Fruit fly (Drosophila melanogaster): Measurements from ENCODE around the gene CG13738.

CG13738 gene

DNA sequence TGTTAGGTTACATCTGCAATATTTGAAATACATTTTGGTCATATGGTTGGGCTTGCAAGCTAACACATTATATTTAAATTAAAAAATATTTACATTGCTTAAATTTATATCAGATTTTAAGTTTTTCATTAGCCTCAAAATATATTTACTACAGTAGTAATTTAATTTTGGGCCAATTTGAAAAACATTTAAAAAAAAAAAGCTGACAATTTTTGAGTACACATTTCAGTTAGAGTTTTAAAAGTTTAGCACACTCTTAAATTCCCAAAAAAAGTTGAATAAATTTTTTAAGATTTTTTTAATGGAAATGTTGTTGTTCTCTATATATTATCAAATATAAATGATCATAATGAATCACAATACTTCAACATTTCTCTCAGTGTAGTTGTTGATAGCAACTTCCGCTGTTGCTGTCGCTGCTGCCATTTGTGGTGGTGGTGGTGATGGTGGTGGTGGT is 16.0 kb downstream of the CG13738 start (continued):
- peak; percentile 79 for TF ChIP-seq CG8924 (tag; optimal IDR thresholded peaks at IDR 0.05)
- TF ChIP-seq seq (GFP tag; IDR thresholded peaks at IDR 0.05): peak; percentile 41; the same call in 1 of the 2 replicates
- peak; percentile 41 for TF ChIP-seq CG18476 (GFP tag; optimal IDR thresholded peaks at IDR 0.05)
- no peak; the same call in none of the 2 replicates for TF ChIP-seq onecut (GFP tag; IDR thresholded peaks at IDR 0.05)
- peak; percentile 3 for TF ChIP-seq trh (GFP tag; optimal IDR thresholded peaks at IDR 0.05)
- TF ChIP-seq pfk (GFP tag; optimal IDR thresholded peaks at IDR 0.05): no peak
- peak; percentile 62 for TF ChIP-seq Chrac-16 (GFP tag; optimal IDR thresholded peaks at IDR 0.05)
- TF ChIP-seq lov (optimal IDR thresholded peaks at IDR 0.05): no peak
- TF ChIP-seq lov (GFP tag; IDR thresholded peaks at IDR 0.05): no peak
- no peak for TF ChIP-seq her (GFP tag; optimal IDR thresholded peaks at IDR 0.05)
- no peak for TF ChIP-seq CG12744 (GFP tag; optimal IDR thresholded peaks at IDR 0.05)
- peak; percentile 68 for TF ChIP-seq CG15269 (tag; optimal IDR thresholded peaks at IDR 0.05)
- no peak for TF ChIP-seq CG17186 (GFP tag; optimal IDR thresholded peaks at IDR 0.05)
- TF ChIP-seq CG10274 (GFP tag; optimal IDR thresholded peaks at IDR 0.05): peak; percentile 1
- TF ChIP-seq sens-2 (GFP tag; IDR thresholded peaks at IDR 0.05): no peak
- no peak for TF ChIP-seq Nf-YC (tag; optimal IDR thresholded peaks at IDR 0.05)
- TF ChIP-seq CG32772 (GFP tag; IDR thresholded peaks at IDR 0.05): 0 out of 2 replicates have a peak, but pooled peaks have one; percentile 35
- no peak for TF ChIP-seq CG14860 (GFP tag; IDR thresholded peaks at IDR 0.05; ENCODE audit: partially characterized antibody)
- TF ChIP-seq otp (GFP tag; IDR thresholded peaks at IDR 0.05): no peak
- no peak for TF ChIP-seq Lim3 (GFP tag; IDR thresholded peaks at IDR 0.05)
- TF ChIP-seq ken (GFP tag; IDR thresholded peaks at IDR 0.05): no peak
- peak; percentile 24; the same call in 1 of the 2 replicates for TF ChIP-seq CG8765 (GFP tag; IDR thresholded peaks at IDR 0.05)
- peak; percentile 38; the same call in 1 of the 3 replicates for TF ChIP-seq Aef1 (GFP tag; IDR thresholded peaks at IDR 0.05)
- TF ChIP-seq grn (GFP tag; optimal IDR thresholded peaks at IDR 0.05): no peak
- TF ChIP-seq CG1024 (GFP tag; IDR thresholded peaks at IDR 0.05): no peak
- no peak for TF ChIP-seq sim (GFP tag; IDR thresholded peaks at IDR 0.05)
- TF ChIP-seq CG6272 (GFP tag; IDR thresholded peaks at IDR 0.05): no peak
- peak; percentile 38 for TF ChIP-seq tap (tag; optimal IDR thresholded peaks at IDR 0.05)
- TF ChIP-seq Doc3 (GFP tag; IDR thresholded peaks at IDR 0.05; ENCODE audit: partially characterized antibody): no peak
- TF ChIP-seq hkb (optimal IDR thresholded peaks at IDR 0.05): no peak
- peak; percentile 63 for TF ChIP-seq hkb (GFP tag; IDR thresholded peaks at IDR 0.05)
- TF ChIP-seq CG6689 (GFP tag; IDR thresholded peaks at IDR 0.05): peak; percentile 75
- TF ChIP-seq ewg (GFP tag; optimal IDR thresholded peaks at IDR 0.05): peak; percentile 60
- TF ChIP-seq Meics (GFP tag; optimal IDR thresholded peaks at IDR 0.05): peak; percentile 91
- peak; percentile 46; the same call in 1 of the 2 replicates for TF ChIP-seq CG32767 (GFP tag; IDR thresholded peaks at IDR 0.05)
- no peak for TF ChIP-seq sug (tag; optimal IDR thresholded peaks at IDR 0.05)
- peak; percentile 57 for TF ChIP-seq CG10654 (GFP tag; optimal IDR thresholded peaks at IDR 0.05)
- no peak for TF ChIP-seq gce (GFP tag; IDR thresholded peaks at IDR 0.05)
- no peak for TF ChIP-seq Tbp (GFP tag; optimal IDR thresholded peaks at IDR 0.05)
- TF ChIP-seq zen2 (GFP tag; IDR thresholded peaks at IDR 0.05; ENCODE audit: partially characterized antibody): no peak
- TF ChIP-seq Gug (GFP tag; IDR thresholded peaks at IDR 0.05): 0 out of 4 replicates have a peak, but pooled peaks have one; percentile 11
- no peak for TF ChIP-seq pum (GFP tag; optimal IDR thresholded peaks at IDR 0.05)
- no peak for TF ChIP-seq Stat92E (GFP tag; optimal IDR thresholded peaks at IDR 0.05)
- no peak for TF ChIP-seq Opbp (GFP tag; IDR thresholded peaks at IDR 0.05; ENCODE audit: partially characterized antibody)
- TF ChIP-seq H2.0 (GFP tag; IDR thresholded peaks at IDR 0.05): no peak; the same call in 1 of the 2 replicates
- no peak for TF ChIP-seq HmgD (GFP tag; optimal IDR thresholded peaks at IDR 0.05)
- no peak for TF ChIP-seq yki (optimal IDR thresholded peaks at IDR 0.05)
- TF ChIP-seq Awh (GFP tag; IDR thresholded peaks at IDR 0.05): 0 out of 2 replicates have a peak, but pooled peaks have one; percentile 5
- TF ChIP-seq phol (tag; optimal IDR thresholded peaks at IDR 0.05): peak; percentile 91
- TF ChIP-seq pzg (GFP tag; optimal IDR thresholded peaks at IDR 0.05): no peak
- peak; percentile 73 for TF ChIP-seq Med (GFP tag)
- TF ChIP-seq nau (GFP tag; optimal IDR thresholded peaks at IDR 0.05): peak; percentile 19

All from whole organism, embryonic.